Fruit fly (Drosophila melanogaster) whole organism, embryonic: ENCODE data around the gene eEF1alpha2.

ENCODE experiments used
- Blimp-1 ChIP-seq: fragments of 200-800 bp; sonication (Bioruptor generic); optimal IDR thresholded peaks from 3 replicates; lab custom pipeline; 2018; ENCODE audit warnings: missing biosample characterization, missing genetic modification characterization, mild to moderate bottlenecking, moderate library complexity, missing genetic modification reagents
- CG10209 ChIP-seq: fragments of 200-800 bp; sonication (Bioruptor generic); optimal IDR thresholded peaks from 3 replicates; lab custom pipeline; 2017; ENCODE audit warnings: missing biosample characterization, mild to moderate bottlenecking, missing genetic modification characterization, missing genetic modification reagents
- CG1024 ChIP-seq: fragments of 200-800 bp; sonication (Bioruptor generic); IDR thresholded peaks from 2 replicates; pipeline ENCODE4 v1.3.6; 2022; ENCODE audit warnings: missing biosample characterization, missing genetic modification characterization
- CG12219 ChIP-seq: fragments of 200-800 bp; sonication (Bioruptor generic); optimal IDR thresholded peaks from 3 replicates; lab custom pipeline; 2018; ENCODE audit warnings: missing biosample characterization, mild to moderate bottlenecking, missing genetic modification characterization
- CG14014 ChIP-seq: fragments of 200-800 bp; sonication (Bioruptor generic); IDR thresholded peaks from 2 replicates; pipeline ENCODE4 v1.3.6; 2022; ENCODE audit warnings: missing biosample characterization, missing genetic modification characterization
- CG17612 ChIP-seq: fragments of 200-800 bp; sonication (Bioruptor generic); IDR thresholded peaks from 2 replicates; pipeline ENCODE4 v1.3.6; 2022; ENCODE audit warnings: missing biosample characterization, missing genetic modification characterization
- CG2678 ChIP-seq: fragments of 200-800 bp; sonication (Bioruptor generic); optimal IDR thresholded peaks from 3 replicates; lab custom pipeline; 2019; ENCODE audit warnings: missing biosample characterization, mild to moderate bottlenecking, missing genetic modification characterization, moderate library complexity
- CG31441 ChIP-seq: fragments of 200-800 bp; sonication (Bioruptor generic); IDR thresholded peaks from 2 replicates; pipeline ENCODE4 v1.3.6; 2022; ENCODE audit warnings: missing biosample characterization, missing genetic modification characterization
- CG4404 ChIP-seq: fragments of 200-800 bp; sonication (Bioruptor generic); IDR thresholded peaks from 2 replicates; pipeline ENCODE4 v1.3.6; 2022; ENCODE audit warnings: missing biosample characterization, missing genetic modification characterization
- D19A ChIP-seq: fragments of 200-800 bp; optimal IDR thresholded peaks from 3 replicates; lab custom pipeline; 2019; ENCODE audit warnings: missing biosample characterization, mild to moderate bottlenecking, missing genetic modification characterization, moderate library complexity
- Dbx ChIP-seq: fragments of 200-800 bp; sonication (Bioruptor generic); IDR thresholded peaks from 3 replicates; pipeline ENCODE4 v1.3.6; 2022; ENCODE audit warnings: missing biosample characterization, missing genetic modification characterization
- Deaf1 ChIP-seq: fragments of 200-800 bp; optimal IDR thresholded peaks from 3 replicates; lab custom pipeline; 2019; ENCODE audit warnings: missing biosample characterization, mild to moderate bottlenecking, missing genetic modification characterization, moderate library complexity
- Drgx ChIP-seq: fragments of 200-800 bp; sonication (Bioruptor generic); IDR thresholded peaks from 2 replicates; pipeline ENCODE4 v1.3.6; 2022; ENCODE audit warnings: missing biosample characterization, missing genetic modification characterization
- Eip74EF ChIP-seq, 2 experiments: fragments of 200-800 bp in 1 of 2; fragments of >200 bp in 1 of 2; sonication (Bioruptor generic) in 1 of 2; optimal IDR thresholded peaks; 2 replicates each; lab custom pipeline; 2017 to 2019; ENCODE audit warnings: missing biosample characterization in 2 of 2, missing genetic modification characterization in 2 of 2, mild to moderate bottlenecking in 1 of 2, moderate library complexity in 1 of 2
- Elba2 ChIP-seq: fragments of 200-800 bp; sonication (Bioruptor generic); optimal IDR thresholded peaks from 3 replicates; lab custom pipeline; 2016; ENCODE audit warnings: missing biosample characterization, missing genetic modification characterization
- Fer2 ChIP-seq: fragments of 200-800 bp; sonication (Bioruptor generic); optimal IDR thresholded peaks from 2 replicates; lab custom pipeline; 2018; ENCODE audit warnings: missing biosample characterization, mild to moderate bottlenecking, missing genetic modification characterization, moderate library complexity
- Lpt ChIP-seq: fragments of >200 bp; optimal IDR thresholded peaks from 2 replicates; lab custom pipeline; 2018; ENCODE audit warnings: missing biosample characterization, missing genetic modification characterization
- Mad ChIP-seq: fragments of 200-800 bp; sonication (Bioruptor generic); optimal IDR thresholded peaks from 2 replicates; lab custom pipeline; 2016; ENCODE audit warnings: missing biosample characterization, missing genetic modification characterization
- Med ChIP-seq: fragments of 200-800 bp; sonication (Bioruptor generic); peaks from one replicate; lab custom pipeline; 2016; ENCODE audit warnings: missing biosample characterization, missing genetic modification characterization, mild to moderate bottlenecking, inconsistent platforms, moderate library complexity
- Oli ChIP-seq: fragments of 200-800 bp; sonication (Bioruptor generic); optimal IDR thresholded peaks from 2 replicates; lab custom pipeline; 2018; ENCODE audit warnings: missing biosample characterization, mild to moderate bottlenecking, missing genetic modification characterization, moderate library complexity
- Pdp1 ChIP-seq, 2 experiments: fragments of 200-800 bp; sonication (Bioruptor generic); optimal IDR thresholded peaks; 3 replicates each; lab custom pipeline; 2016; ENCODE audit warnings: missing biosample characterization in 2 of 2, missing genetic modification characterization in 2 of 2, mild to moderate bottlenecking in 1 of 2, moderate library complexity in 1 of 2
- Rfx ChIP-seq: fragments of 200-800 bp; sonication (Bioruptor generic); IDR thresholded peaks from 2 replicates; pipeline ENCODE4 v1.3.6; 2022; ENCODE audit warnings: missing biosample characterization, missing genetic modification characterization
- Trl ChIP-seq, 3 experiments: fragments of >200 bp in 2 of 3; fragments of 200-800 bp in 1 of 3; sonication (Bioruptor generic) in 1 of 3; optimal IDR thresholded peaks; 2 replicates in 1 of 3; 3 replicates in 2 of 3; lab custom pipeline; 2016 to 2017; ENCODE audit warnings: missing biosample characterization in 1 of 3, missing genetic modification characterization in 1 of 3
- Vsx1 ChIP-seq: fragments of 200-800 bp; sonication (Bioruptor generic); optimal IDR thresholded peaks from 2 replicates; lab custom pipeline; 2017; ENCODE audit warnings: missing biosample characterization, mild to moderate bottlenecking, missing genetic modification characterization, missing genetic modification reagents
- Xbp1 ChIP-seq: fragments of 200-800 bp; sonication (Bioruptor generic); optimal IDR thresholded peaks from 3 replicates; lab custom pipeline; 2016; ENCODE audit warnings: missing biosample characterization, mild to moderate bottlenecking, missing genetic modification characterization
- bowl ChIP-seq: fragments of 200-800 bp; sonication (Bioruptor generic); IDR thresholded peaks from 2 replicates; pipeline ENCODE4 v1.3.6; 2022; ENCODE audit warnings: missing biosample characterization, missing genetic modification characterization
- br ChIP-seq: fragments of >200 bp; optimal IDR thresholded peaks from 2 replicates; lab custom pipeline; 2017
- cg ChIP-seq: fragments of 200-800 bp; sonication (Bioruptor generic); optimal IDR thresholded peaks from 3 replicates; lab custom pipeline; 2019; ENCODE audit warnings: missing biosample characterization, mild to moderate bottlenecking, missing genetic modification characterization, moderate library complexity
- chinmo ChIP-seq: fragments of 200-800 bp; sonication (Bioruptor generic); IDR thresholded peaks from 4 replicates; pipeline ENCODE4 v1.3.6; 2022; ENCODE audit warnings: missing biosample characterization, missing genetic modification characterization; ENCODE audit not compliant: partially characterized antibody
- crol ChIP-seq: fragments of 200-800 bp; sonication (Bioruptor generic); IDR thresholded peaks from 2 replicates; pipeline ENCODE4 v1.3.6; 2022; ENCODE audit warnings: missing biosample characterization, missing genetic modification characterization
- grn ChIP-seq: fragments of 200-800 bp; sonication (Bioruptor generic); optimal IDR thresholded peaks from 3 replicates; lab custom pipeline; 2017; ENCODE audit warnings: missing biosample characterization, missing genetic modification characterization
- h ChIP-seq: fragments of >200 bp; optimal IDR thresholded peaks from 2 replicates; lab custom pipeline; 2017
- ham ChIP-seq: fragments of 200-800 bp; sonication (Bioruptor generic); IDR thresholded peaks from 2 replicates; pipeline ENCODE4 v1.3.6; 2022; ENCODE audit warnings: missing biosample characterization, missing genetic modification characterization
- ken ChIP-seq: fragments of 200-800 bp; sonication (Bioruptor generic); IDR thresholded peaks from 3 replicates; pipeline ENCODE4 v1.3.6; 2022; ENCODE audit warnings: missing biosample characterization, missing genetic modification characterization
- kni ChIP-seq: fragments of 200-800 bp; sonication (Bioruptor generic); optimal IDR thresholded peaks from 3 replicates; lab custom pipeline; 2017; ENCODE audit warnings: mild to moderate bottlenecking, missing biosample characterization, missing genetic modification reagents, missing genetic modification characterization
- lilli ChIP-seq: fragments of 200-800 bp; sonication (Bioruptor generic); optimal IDR thresholded peaks from 3 replicates; lab custom pipeline; 2016; ENCODE audit warnings: missing biosample characterization, missing genetic modification characterization
- mirr ChIP-seq: fragments of 200-800 bp; sonication (Bioruptor generic); optimal IDR thresholded peaks from 3 replicates; lab custom pipeline; 2018; ENCODE audit warnings: missing biosample characterization, mild to moderate bottlenecking, missing genetic modification characterization
- nom ChIP-seq: fragments of 200-800 bp; sonication (Bioruptor generic); optimal IDR thresholded peaks from 2 replicates; lab custom pipeline; 2017; ENCODE audit warnings: missing biosample characterization, missing genetic modification characterization, mild to moderate bottlenecking, moderate library complexity, missing genetic modification reagents
- sc ChIP-seq, 3 experiments: fragments of >200 bp in 2 of 3; fragments of 200-800 bp in 1 of 3; sonication (Bioruptor generic) in 1 of 3; optimal IDR thresholded peaks; 2 replicates in 2 of 3; 3 replicates in 1 of 3; lab custom pipeline; 2017; ENCODE audit warnings: mild to moderate bottlenecking in 1 of 3, missing biosample characterization in 1 of 3, missing genetic modification characterization in 1 of 3, missing genetic modification reagents in 1 of 3
- sd ChIP-seq: fragments of 200-800 bp; sonication (Bioruptor generic); optimal IDR thresholded peaks from 3 replicates; lab custom pipeline; 2018; ENCODE audit warnings: missing biosample characterization, mild to moderate bottlenecking, missing genetic modification characterization, moderate library complexity
- sens ChIP-seq: fragments of 200-800 bp; sonication (Bioruptor generic); peaks from one replicate; lab custom pipeline; 2016; ENCODE audit warnings: missing biosample characterization, missing genetic modification characterization
- sens-2 ChIP-seq: fragments of 200-800 bp; sonication (Bioruptor generic); IDR thresholded peaks from 2 replicates; pipeline ENCODE4 v1.3.6; 2022; ENCODE audit warnings: missing biosample characterization, missing genetic modification characterization
- trh ChIP-seq: fragments of 200-800 bp; sonication (Bioruptor generic); optimal IDR thresholded peaks from 2 replicates; lab custom pipeline; 2016; ENCODE audit warnings: missing biosample characterization, missing genetic modification characterization
- ttk ChIP-seq: fragments of 200-800 bp; sonication (Bioruptor generic); IDR thresholded peaks from 2 replicates; pipeline ENCODE4 v2.1.2; 2022; ENCODE audit warnings: missing biosample characterization, missing genetic modification characterization
- vvl ChIP-seq: fragments of 200-800 bp; sonication (Bioruptor generic); IDR thresholded peaks from 2 replicates; pipeline ENCODE4 v1.3.6; 2022; ENCODE audit warnings: missing biosample characterization, missing genetic modification characterization

Gene eEF1alpha2

dm6 chr3R:31713306-31714123, 24.8 kb upstream of the eEF1alpha2 start, which contains the start of gene ttk (continued):
- TF ChIP-seq cg (GFP tag; lab: Kevin White, UChicago): peak; percentile 45
- no peak for TF ChIP-seq CG14014 (GFP tag; lab: Robert Waterston, UW)

- TF ChIP-seq mirr: peak; percentile 31
- TF ChIP-seq Deaf1 (tag; lab: Kevin White, UChicago): peak; percentile 35
- peak; percentile 44 to 84 for TF ChIP-seq Trl (optimal IDR thresholded peaks at IDR 0.05; lab: Kevin White, UChicago)
- TF ChIP-seq Trl (GFP tag; optimal IDR thresholded peaks at IDR 0.05; lab: Kevin White, UChicago): no peak
- no peak for TF ChIP-seq trh
- TF ChIP-seq CG31441 (GFP tag; lab: Robert Waterston, UW): no peak
- TF ChIP-seq cg (GFP tag; lab: Kevin White, UChicago): peak; percentile 64
- TF ChIP-seq sens-2: no peak
- 0 out of 3 replicates have a peak, but pooled peaks have one; percentile 18 for TF ChIP-seq ken (GFP tag; lab: Robert Waterston, UW)
- TF ChIP-seq Med (GFP tag; lab: Kevin White, UChicago): peak; percentile 22
- peak; percentile 34 for TF ChIP-seq grn
- TF ChIP-seq chinmo (GFP tag; lab: Robert Waterston, UW): 0 out of 4 replicates have a peak, but pooled peaks have one; percentile 54
- no peak for TF ChIP-seq br (lab: Kevin White, UChicago)
- 0 out of 2 replicates have a peak, but pooled peaks have one; percentile 20 for TF ChIP-seq crol (GFP tag; lab: Robert Waterston, UW)
- TF ChIP-seq Drgx (GFP tag; lab: Robert Waterston, UW): 0 out of 2 replicates have a peak, but pooled peaks have one; percentile 12
- 0 out of 2 replicates have a peak, but pooled peaks have one; percentile 10 for TF ChIP-seq CG4404 (GFP tag; lab: Robert Waterston, UW)
- TF ChIP-seq ham (GFP tag; lab: Robert Waterston, UW): no peak
- TF ChIP-seq sc (optimal IDR thresholded peaks at IDR 0.05; lab: Kevin White, UChicago): no peak
- no peak for TF ChIP-seq sc (GFP tag; optimal IDR thresholded peaks at IDR 0.05; lab: Kevin White, UChicago)
- peak in 1 of 2 experiments; percentile 20 for TF ChIP-seq Eip74EF (GFP tag; optimal IDR thresholded peaks at IDR 0.05; lab: Kevin White, UChicago)
- TF ChIP-seq sens (GFP tag; lab: Kevin White, UChicago): peak; percentile 63
- TF ChIP-seq Fer2 (tag; lab: Kevin White, UChicago): no peak
- TF ChIP-seq vvl (GFP tag; lab: Robert Waterston, UW): 0 out of 2 replicates have a peak, but pooled peaks have one; percentile 18
- peak; percentile 7 for TF ChIP-seq sd
- TF ChIP-seq Pdp1 (GFP tag; optimal IDR thresholded peaks at IDR 0.05; lab: Kevin White, UChicago): peak in 1 of 2 experiments; percentile 53
- TF ChIP-seq CG10209: no peak
- TF ChIP-seq D19A (tag; lab: Kevin White, UChicago): no peak
- no peak for TF ChIP-seq CG2678 (tag; lab: Kevin White, UChicago)
- TF ChIP-seq bowl (GFP tag; lab: Robert Waterston, UW): no peak
- TF ChIP-seq nom (GFP tag; lab: Kevin White, UChicago): peak; percentile 29
- peak; percentile 59 for TF ChIP-seq kni
These were observed 23.2 kb upstream of the eEF1alpha2 start for dm6 chr3R:31714876-31715712.

- no peak for TF ChIP-seq Dbx (GFP tag; lab: Robert Waterston, UW)
- TF ChIP-seq ttk (GFP tag; lab: Robert Waterston, UW): no peak
- no peak for TF ChIP-seq Vsx1 (GFP tag; lab: Kevin White, UChicago)
- no peak for TF ChIP-seq Xbp1
- TF ChIP-seq lilli (GFP tag; lab: Kevin White, UChicago): no peak
- TF ChIP-seq h (lab: Kevin White, UChicago): no peak
- TF ChIP-seq Blimp-1 (GFP tag; lab: Kevin White, UChicago): peak; percentile 12
- TF ChIP-seq Rfx: no peak
- no peak for TF ChIP-seq sc (optimal IDR thresholded peaks at IDR 0.05; lab: Kevin White, UChicago)
- no peak for TF ChIP-seq sc (GFP tag; optimal IDR thresholded peaks at IDR 0.05; lab: Kevin White, UChicago)
- TF ChIP-seq Lpt (GFP tag; lab: Kevin White, UChicago): no peak
- no peak for TF ChIP-seq CG1024 (GFP tag; lab: Robert Waterston, UW)
- no peak for TF ChIP-seq Elba2 (GFP tag; lab: Kevin White, UChicago)
- TF ChIP-seq Mad (GFP tag; lab: Kevin White, UChicago): no peak
- TF ChIP-seq Oli: no peak
- TF ChIP-seq CG12219 (GFP tag; lab: Kevin White, UChicago): no peak
- TF ChIP-seq Med (GFP tag; lab: Kevin White, UChicago): peak; percentile 48
- TF ChIP-seq CG17612 (GFP tag; lab: Robert Waterston, UW): no peak
These were observed 22.6 kb upstream of the eEF1alpha2 start for dm6 chr3R:31715713-31716024.
